Worm (Caenorhabditis elegans): Measurements from ENCODE around the gene ciao-2B.
"Not testable (repeated sequence)": the region's sequence is repeated elsewhere in the genome, so short reads cannot be mapped to it uniquely, and the experiment has no call there.

ciao-2B gene

ce11 chrIII:13404418-13404817 is 34.9 kb downstream of the ciao-2B start, which contains the start of gene ttr-52:
Gene ttr-52 (plus strand): TSS chrIII:13404718.
- TF ChIP-seq unc-98 (GFP tag; IDR thresholded peaks at IDR 0.05) (no peak), ceh-90 (tag; optimal IDR thresholded peaks at IDR 0.05) (no peak), fkh-4 (tag; optimal IDR thresholded peaks at IDR 0.05; ENCODE audit: borderline replicate concordance) (no peak), irx-1 (tag; optimal IDR thresholded peaks at IDR 0.05) (no peak), mab-9 (GFP tag; IDR thresholded peaks at IDR 0.05) (no peak), pag-3 (tag; optimal IDR thresholded peaks at IDR 0.05; ENCODE audit: borderline replicate concordance, insufficient read depth) (no peak), blmp-1 (tag; optimal IDR thresholded peaks at IDR 0.05) (no peak), lin-13 (GFP tag; optimal IDR thresholded peaks at IDR 0.05) (no peak), unc-62 (GFP tag; optimal IDR thresholded peaks at IDR 0.05) (no peak), nhr-71 (tag; optimal IDR thresholded peaks at IDR 0.05) (no peak), ets-5 (GFP tag; IDR thresholded peaks at IDR 0.05) (no peak), xbp-1 (tag; optimal IDR thresholded peaks at IDR 0.05) (no peak), nhr-85 (tag) (no peak), aly-2 (tag; optimal IDR thresholded peaks at IDR 0.05) (no peak), nhr-77 (tag; optimal IDR thresholded peaks at IDR 0.05) (no peak), skn-1 (tag; optimal IDR thresholded peaks at IDR 0.05) (no peak), efl-3 (GFP tag; optimal IDR thresholded peaks at IDR 0.05) (no peak)

- TF ChIP-seq aly-2 (tag; optimal IDR thresholded peaks at IDR 0.05) (no peak), fkh-8 (tag; optimal IDR thresholded peaks at IDR 0.05) (no peak), ama-1 (optimal IDR thresholded peaks at IDR 0.05) (no peak)
Observed at ce11 chrIII:13402934-13403333, 36.4 kb downstream of the ciao-2B start, which contains the start of gene mig-18. Gene mig-18 (plus strand): TSS chrIII:13403234.

DNA sequence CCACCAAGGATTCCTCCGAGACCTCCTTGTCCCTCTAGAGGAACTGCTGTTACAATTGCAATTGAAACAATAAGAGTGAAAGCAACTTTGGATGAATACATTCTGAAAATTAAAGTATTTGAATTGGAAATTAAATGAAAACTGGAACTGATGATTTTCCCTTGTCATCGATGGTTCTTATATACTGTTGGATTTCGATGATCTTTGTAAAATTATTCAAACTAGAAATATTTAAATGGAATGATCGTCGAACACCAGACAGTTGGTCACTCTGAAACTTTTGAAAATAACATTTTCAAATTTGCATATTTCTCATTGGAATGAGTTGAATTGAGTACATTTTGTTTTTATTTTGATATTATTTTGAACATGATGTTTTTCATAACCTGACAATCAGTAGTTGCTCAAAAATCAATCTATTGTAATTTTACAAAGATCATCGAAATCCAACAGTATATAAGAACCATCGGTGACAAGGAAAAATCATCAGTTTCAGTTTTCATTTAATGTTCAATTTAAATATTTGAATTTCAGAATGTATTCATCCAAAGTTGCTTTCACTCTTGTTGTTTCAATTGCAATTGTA is 37.6 kb downstream of the ciao-2B start, which contains the start of the genes srlf-9 and srlf-10:
Gene srlf-9 (minus strand): TSS at position 101 of the 586 bp plus-strand sequence.
Gene srlf-10 (plus strand): TSS at position 536 of the 586 bp plus-strand sequence.
- not testable (repeated sequence) for TF ChIP-seq hlh-17 (GFP tag; optimal IDR thresholded peaks at IDR 0.05; ENCODE audit: borderline replicate concordance); C34B4.2 (tag; optimal IDR thresholded peaks at IDR 0.05); nhr-47 (tag; optimal IDR thresholded peaks at IDR 0.05)

- TF ChIP-seq unc-130 (tag; optimal IDR thresholded peaks at IDR 0.05) (no peak), ztf-11 (tag; optimal IDR thresholded peaks at IDR 0.05) (no peak), C16A3.4 (tag; optimal IDR thresholded peaks at IDR 0.05) (no peak), blmp-1 (tag; optimal IDR thresholded peaks at IDR 0.05) (peak; percentile 17), ceh-88 (GFP tag; IDR thresholded peaks at IDR 0.05) (no peak), lin-35 (GFP tag; optimal IDR thresholded peaks at IDR 0.05) (no peak), nhr-77 (tag; optimal IDR thresholded peaks at IDR 0.05) (no peak), elt-3 (tag; optimal IDR thresholded peaks at IDR 0.05) (peak in 1 of 6 experiments; percentile 34), lin-39 (tag; optimal IDR thresholded peaks at IDR 0.05) (no peak)
Observed at ce11 chrIII:13395262-13395661, 44.1 kb downstream of the ciao-2B start, which contains the start of gene F11F1.1. Gene F11F1.1 (plus strand): TSS chrIII:13395562.

DNA sequence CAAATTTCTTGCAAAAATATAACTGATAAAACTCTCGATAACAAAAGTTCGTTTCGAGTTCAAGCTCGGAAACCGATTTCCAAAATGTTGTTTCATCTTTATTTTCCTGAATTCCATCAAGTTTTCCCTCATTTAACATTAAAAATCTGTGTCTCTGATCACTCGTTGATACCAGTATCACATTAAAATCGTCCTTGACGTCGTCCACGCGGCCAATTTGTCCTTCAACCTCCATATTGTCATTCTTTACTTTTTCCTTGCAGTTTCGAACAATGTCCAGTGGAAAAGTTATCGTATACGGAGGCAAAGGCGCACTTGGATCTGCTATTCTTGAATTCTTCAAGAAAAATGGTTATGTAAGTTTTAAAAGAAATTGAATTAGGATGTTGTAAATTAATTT is 45.7 kb downstream of the ciao-2B start, which contains the start of gene qdpr-1:
Gene qdpr-1 (plus strand): TSS at position 264 of the 400 bp plus-strand sequence.
- no peak for TF ChIP-seq xbp-1 (tag; optimal IDR thresholded peaks at IDR 0.05)
- peak in 1 of 2 experiments; percentile 12 for TF ChIP-seq lsy-2 (tag; optimal IDR thresholded peaks at IDR 0.05)
- TF ChIP-seq snu-23 (GFP tag; optimal IDR thresholded peaks at IDR 0.05), result peak; percentile 17
- no peak for TF ChIP-seq elt-2 (tag; optimal IDR thresholded peaks at IDR 0.05)
- peak in 4 of 6 experiments; percentile 43 to 80 (median 54) for TF ChIP-seq elt-3 (tag; optimal IDR thresholded peaks at IDR 0.05)
- peak; percentile 59 for TF ChIP-seq blmp-1 (tag; optimal IDR thresholded peaks at IDR 0.05)

All from whole organism, L1 larva.